Worm (Caenorhabditis elegans): ENCODE data around the gene ZK1248.4.

DNA sequence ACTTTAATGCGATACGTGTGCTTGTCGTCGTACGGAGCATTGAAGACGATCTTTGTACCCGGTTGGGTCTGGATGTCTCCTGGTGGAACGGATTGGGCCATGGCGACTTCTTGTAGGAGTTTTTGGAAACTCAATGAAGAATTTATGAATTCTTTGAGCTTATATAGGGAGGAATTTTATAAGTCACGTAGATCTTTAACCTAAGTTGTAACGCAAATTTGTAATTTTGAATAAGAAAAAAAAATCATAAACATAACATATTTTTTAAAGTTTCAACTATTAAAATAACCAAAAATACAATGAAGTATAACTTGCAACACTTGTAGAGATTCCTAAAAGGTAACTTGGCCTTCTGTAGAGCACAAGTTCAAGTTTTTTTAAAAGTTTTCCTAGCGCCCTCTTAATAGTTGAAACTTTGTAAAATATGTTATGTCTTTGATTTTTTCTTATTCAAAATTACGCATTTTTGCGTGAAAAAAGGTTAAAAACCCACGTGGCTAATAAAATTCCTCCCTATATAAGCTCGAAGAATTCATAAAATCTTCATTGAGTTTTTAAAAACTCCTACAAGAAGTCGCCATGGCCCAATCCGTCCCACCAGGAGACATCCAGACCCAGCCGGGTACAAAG, 20.9 kb upstream of the ZK1248.4 start, which contains the start of the genes msp-63 and msp-142:
- TF ChIP-seq snpc-4 (tag; optimal IDR thresholded peaks at IDR 0.05), result no peak
- no peak for TF ChIP-seq unc-39 (tag; optimal IDR thresholded peaks at IDR 0.05)
- TF ChIP-seq elt-2 (tag; optimal IDR thresholded peaks at IDR 0.05), result no peak
- no peak for TF ChIP-seq elt-1 (tag; optimal IDR thresholded peaks at IDR 0.05)
- TF ChIP-seq R02D3.7 (tag; optimal IDR thresholded peaks at IDR 0.05), result no peak
- TF ChIP-seq nhr-28 (tag; optimal IDR thresholded peaks at IDR 0.05), result no peak
- no peak for TF ChIP-seq fos-1 (tag; optimal IDR thresholded peaks at IDR 0.05)
- no peak for TF ChIP-seq zag-1 (tag; optimal IDR thresholded peaks at IDR 0.05)
- no peak for TF ChIP-seq nhr-11 (tag; optimal IDR thresholded peaks at IDR 0.05)
- TF ChIP-seq pqm-1 (tag; optimal IDR thresholded peaks at IDR 0.05), result no peak
- TF ChIP-seq unc-62 (GFP tag; optimal IDR thresholded peaks at IDR 0.05), result no peak
- no peak for TF ChIP-seq skn-1 (tag; optimal IDR thresholded peaks at IDR 0.05)
- TF ChIP-seq nfya-1 (tag; optimal IDR thresholded peaks at IDR 0.05; ENCODE audit: insufficient read depth), result no peak
- no peak for TF ChIP-seq ceh-16 (tag; optimal IDR thresholded peaks at IDR 0.05)
